Worm (Caenorhabditis elegans) whole organism, young adult: ENCODE results near the gene snb-1.

ENCODE experiments used
- ama-1 ChIP-seq, 3 experiments: fragments of 150-350 bp in 1 of 3; sonication (generic microtip) in 2 of 3; optimal IDR thresholded peaks; 2 replicates each; lab custom pipeline; 2014 to 2018; ENCODE audit warnings: missing biosample characterization in 2 of 3, missing genetic modification characterization in 2 of 3, missing genetic modification reagents in 2 of 3
- attf-6 ChIP-seq: fragments of 200-800 bp; sonication (Bioruptor generic); IDR thresholded peaks from 2 replicates; pipeline ENCODE4 v1.3.6; 2022; ENCODE audit warnings: missing genetic modification reagents, missing genetic modification characterization, missing compliant biosample characterization
- ceh-100 ChIP-seq: fragments of 200-800 bp; sonication (Bioruptor generic); IDR thresholded peaks from 2 replicates; pipeline ENCODE4 v1.3.6; 2022; ENCODE audit warnings: missing genetic modification reagents, missing genetic modification characterization, missing compliant biosample characterization
- mes-4 ChIP-seq: sonication (generic microtip); optimal IDR thresholded peaks from 2 replicates; lab custom pipeline; 2016; ENCODE audit warnings: missing genotype, missing genetic modification characterization, missing compliant biosample characterization
- pha-4 ChIP-seq: fragments of 150-350 bp; sonication (generic microtip); optimal IDR thresholded peaks from 2 replicates; lab custom pipeline; 2014; ENCODE audit warnings: missing biosample characterization, missing genetic modification reagents, missing genetic modification characterization
- snpc-1.1 ChIP-seq: sonication (generic microtip); optimal IDR thresholded peaks from 2 replicates; lab custom pipeline; 2017; ENCODE audit warnings: missing genetic modification characterization, mild to moderate bottlenecking, missing compliant biosample characterization, antibody characterized with exemption, moderate library complexity, missing genotype, missing genetic modification reagents; ENCODE audit not compliant: insufficient read depth
- ztf-3 ChIP-seq: fragments of 200-800 bp; sonication (Bioruptor generic); optimal IDR thresholded peaks from 2 replicates; lab custom pipeline; 2018; ENCODE audit warnings: mild to moderate bottlenecking, missing genetic modification characterization, missing compliant biosample characterization
- ztf-6 ChIP-seq: fragments of 200-800 bp; sonication (Bioruptor generic); IDR thresholded peaks from 2 replicates; pipeline ENCODE4 v1.3.6; 2022; ENCODE audit warnings: missing genetic modification reagents, missing genetic modification characterization, missing compliant biosample characterization

DNA sequence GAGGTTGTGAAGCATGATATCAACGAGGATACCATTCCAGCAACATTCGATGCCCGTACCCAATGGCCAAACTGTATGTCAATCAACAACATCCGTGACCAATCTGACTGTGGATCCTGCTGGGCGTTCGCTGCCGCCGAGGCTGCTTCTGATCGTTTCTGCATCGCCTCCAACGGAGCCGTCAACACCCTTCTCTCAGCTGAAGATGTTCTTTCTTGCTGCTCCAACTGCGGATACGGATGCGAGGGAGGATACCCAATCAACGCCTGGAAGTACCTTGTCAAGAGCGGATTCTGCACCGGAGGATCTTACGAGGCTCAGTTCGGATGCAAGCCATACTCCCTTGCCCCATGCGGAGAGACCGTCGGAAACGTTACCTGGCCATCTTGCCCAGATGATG lies 41.3 kb downstream of the snb-1 start:
- TF ChIP-seq snpc-1.1 (no peak), pha-4 (tag; lab: Kevin White, UChicago) (no peak), ztf-3 (GFP tag; lab: Kevin White, UChicago) (no peak), ceh-100 (GFP tag; lab: Robert Waterston, UW) (no peak), ama-1 (optimal IDR thresholded peaks at IDR 0.05; lab: Kevin White, UChicago) (no peak), ama-1 (GFP tag; optimal IDR thresholded peaks at IDR 0.05; lab: Kevin White, UChicago) (no peak), mes-4 (tag; lab: Kevin White, UChicago) (no peak), attf-6 (GFP tag; lab: Robert Waterston, UW) (no peak), ztf-6 (GFP tag; lab: Robert Waterston, UW) (no peak)
